Fruit fly (Drosophila melanogaster): Measurements from ENCODE around the gene CG3505.

- TF ChIP-seq psq (optimal IDR thresholded peaks at IDR 0.05) (no peak), CG8478 (optimal IDR thresholded peaks at IDR 0.05) (no peak), pan (optimal IDR thresholded peaks at IDR 0.05) (no peak), EcR (GFP tag; optimal IDR thresholded peaks at IDR 0.05) (no peak), usp (GFP tag; optimal IDR thresholded peaks at IDR 0.05) (no peak)
Measured at dm6 chr3R:14672915-14673314, 15.7 kb downstream of the CG3505 start.
